Worm (Caenorhabditis elegans) whole organism, early embryonic: Measurements from ENCODE around the gene F35E8.10.
"Not testable (repeated sequence)": the region's sequence is repeated elsewhere in the genome, so short reads cannot be mapped to it uniquely, and the experiment has no call there.

Experiments
- B0310.2 ChIP-seq: sonication (generic microtip); optimal IDR thresholded peaks from 2 replicates; lab custom pipeline; 2016; ENCODE audit warnings: mild to moderate bottlenecking, missing genetic modification characterization, missing compliant biosample characterization
- F13C5.2 ChIP-seq: sonication (generic microtip); optimal IDR thresholded peaks from 2 replicates; lab custom pipeline; 2017; ENCODE audit warnings: mild to moderate bottlenecking, missing genetic modification characterization, inconsistent platforms, missing compliant biosample characterization
- aly-1 ChIP-seq: sonication (generic microtip); optimal IDR thresholded peaks from 2 replicates; lab custom pipeline; 2016; ENCODE audit warnings: missing genetic modification characterization, missing compliant biosample characterization
- ama-1 ChIP-seq: fragments of 150-350 bp; optimal IDR thresholded peaks from 2 replicates; lab custom pipeline; 2014
- ceh-13 ChIP-seq: fragments of 200-800 bp; sonication (Bioruptor generic); optimal IDR thresholded peaks from 2 replicates; lab custom pipeline; 2018; ENCODE audit warnings: mild to moderate bottlenecking, missing genetic modification characterization, missing compliant biosample characterization
- ceh-36 ChIP-seq: sonication (generic microtip); optimal IDR thresholded peaks from 2 replicates; lab custom pipeline; 2016; ENCODE audit warnings: missing genetic modification characterization, inconsistent platforms, missing compliant biosample characterization
- ets-7 ChIP-seq: sonication (generic microtip); optimal IDR thresholded peaks from 2 replicates; lab custom pipeline; 2016; ENCODE audit warnings: missing genotype, missing genetic modification characterization, missing compliant biosample characterization
- flt-1 ChIP-seq: fragments of 200-800 bp; sonication (Bioruptor generic); IDR thresholded peaks from 2 replicates; pipeline ENCODE4 v1.3.6; 2022; ENCODE audit warnings: missing genetic modification characterization, missing compliant biosample characterization
- hmbx-1 ChIP-seq: sonication (generic microtip); optimal IDR thresholded peaks from 2 replicates; lab custom pipeline; 2016; ENCODE audit warnings: mild to moderate bottlenecking, missing genetic modification characterization, missing compliant biosample characterization
- hmg-4 ChIP-seq: fragments of 200-800 bp; sonication (Bioruptor generic); optimal IDR thresholded peaks from 2 replicates; lab custom pipeline; 2018; ENCODE audit warnings: mild to moderate bottlenecking, missing genetic modification characterization, missing compliant biosample characterization
- hnd-1 ChIP-seq: sonication (generic microtip); optimal IDR thresholded peaks from 2 replicates; lab custom pipeline; 2016; ENCODE audit warnings: missing genetic modification characterization, missing compliant biosample characterization
- pes-1 ChIP-seq: fragments of 200-800 bp; sonication (Bioruptor generic); IDR thresholded peaks from 2 replicates; pipeline ENCODE4 v1.3.6; 2022; ENCODE audit warnings: missing genetic modification reagents, missing genetic modification characterization, missing compliant biosample characterization
- scrt-1 ChIP-seq: fragments of 200-800 bp; sonication (Bioruptor generic); IDR thresholded peaks from 2 replicates; pipeline ENCODE4 v1.3.6; 2022; ENCODE audit warnings: missing genetic modification characterization, missing compliant biosample characterization
- sea-1 ChIP-seq: fragments of 200-800 bp; sonication (Bioruptor generic); conservative IDR thresholded peaks from 2 replicates; pipeline ENCODE4 v1.3.6; 2022; ENCODE audit warnings: missing genetic modification characterization, missing compliant biosample characterization
- tbx-11 ChIP-seq: fragments of 200-800 bp; sonication (Bioruptor generic); IDR thresholded peaks from 2 replicates; pipeline ENCODE4 v1.3.6; 2022; ENCODE audit warnings: missing genetic modification characterization, missing compliant biosample characterization
- tbx-37 ChIP-seq: fragments of 200-800 bp; sonication (Bioruptor generic); conservative IDR thresholded peaks from 2 replicates; pipeline ENCODE4 v1.3.6; 2022; ENCODE audit warnings: missing genetic modification reagents, missing genetic modification characterization, missing compliant biosample characterization
- tra-4 ChIP-seq: sonication (generic microtip); optimal IDR thresholded peaks from 2 replicates; lab custom pipeline; 2017; ENCODE audit warnings: missing genetic modification characterization, missing compliant biosample characterization

The F35E8.10 gene

ce11 chrV:15913714-15914113 is 6.5 kb downstream of the F35E8.10 start, which contains the start of gene F35E8.7:
F35E8.7 (plus strand) TSS chrV:15914014.
- no peak for TF ChIP-seq F13C5.2 (tag; lab: Kevin White, UChicago)

DNA sequence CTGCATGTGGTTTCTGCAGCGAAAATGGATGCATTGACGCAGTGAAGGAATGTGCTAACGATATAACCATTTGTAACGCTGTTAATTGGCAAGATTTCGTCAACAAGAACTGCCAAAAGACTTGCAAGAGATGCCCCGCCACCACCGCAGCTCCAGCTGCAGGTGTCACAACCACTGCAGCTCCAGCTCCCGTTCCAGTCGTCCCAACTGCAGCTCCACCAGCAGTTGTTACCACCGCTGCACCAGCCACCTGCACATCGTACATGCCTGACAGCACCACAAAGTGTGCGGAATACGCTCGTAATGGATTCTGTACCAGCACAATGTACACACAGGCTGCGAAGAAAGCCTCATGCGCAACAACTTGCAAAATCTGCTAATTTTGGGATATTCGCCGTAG is 7.5 kb downstream of the F35E8.10 start:
- TF ChIP-seq B0310.2 (tag; lab: Kevin White, UChicago) (no peak), ama-1 (no peak), tra-4 (tag; lab: Kevin White, UChicago) (no peak), scrt-1 (GFP tag; lab: Robert Waterston, UW) (no peak), hmg-4 (GFP tag; lab: Kevin White, UChicago) (no peak), F13C5.2 (tag; lab: Kevin White, UChicago) (no peak), sea-1 (GFP tag; lab: Robert Waterston, UW) (no peak), ceh-36 (tag; lab: Kevin White, UChicago) (no peak), tbx-11 (GFP tag; lab: Robert Waterston, UW) (no peak), ets-7 (tag; lab: Kevin White, UChicago) (no peak), tbx-37 (GFP tag; lab: Robert Waterston, UW) (no peak), hmbx-1 (tag; lab: Kevin White, UChicago) (no peak), flt-1 (GFP tag; lab: Robert Waterston, UW) (no peak), aly-1 (no peak), ceh-13 (GFP tag; lab: Kevin White, UChicago) (no peak)

DNA sequence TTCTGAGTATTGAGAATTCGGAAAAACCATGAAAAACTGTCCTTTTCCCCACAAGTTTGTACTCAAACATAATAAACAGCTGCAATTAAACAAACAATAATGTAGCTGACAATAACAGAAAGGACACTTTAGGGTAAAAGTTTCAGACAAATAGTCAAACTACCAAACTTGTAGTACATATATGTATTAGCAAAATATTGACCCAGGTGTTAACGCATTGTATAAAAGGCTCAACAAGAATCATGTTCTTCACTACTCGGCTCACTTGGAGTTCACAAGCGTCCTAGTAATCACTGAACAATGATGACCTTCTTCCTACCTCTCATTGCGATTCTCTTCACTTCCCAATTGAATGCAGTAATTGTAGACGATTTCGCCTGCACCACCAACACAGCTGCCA is 8.3 kb downstream of the F35E8.10 start, which contains the start of gene F35E8.6:
F35E8.6 (plus strand) TSS at position 301 of the 400 bp plus-strand sequence.
- TF ChIP-seq tbx-37 (GFP tag; lab: Robert Waterston, UW) (no peak), ama-1 (no peak), sea-1 (GFP tag; lab: Robert Waterston, UW) (no peak), hmg-4 (GFP tag; lab: Kevin White, UChicago) (no peak), aly-1 (no peak), tra-4 (tag; lab: Kevin White, UChicago) (no peak), scrt-1 (GFP tag; lab: Robert Waterston, UW) (no peak), hmbx-1 (tag; lab: Kevin White, UChicago) (no peak), flt-1 (GFP tag; lab: Robert Waterston, UW) (no peak), hnd-1 (no peak), ceh-36 (tag; lab: Kevin White, UChicago) (no peak), ceh-13 (GFP tag; lab: Kevin White, UChicago) (no peak), tbx-11 (GFP tag; lab: Robert Waterston, UW) (no peak), F13C5.2 (tag; lab: Kevin White, UChicago) (no peak)

DNA sequence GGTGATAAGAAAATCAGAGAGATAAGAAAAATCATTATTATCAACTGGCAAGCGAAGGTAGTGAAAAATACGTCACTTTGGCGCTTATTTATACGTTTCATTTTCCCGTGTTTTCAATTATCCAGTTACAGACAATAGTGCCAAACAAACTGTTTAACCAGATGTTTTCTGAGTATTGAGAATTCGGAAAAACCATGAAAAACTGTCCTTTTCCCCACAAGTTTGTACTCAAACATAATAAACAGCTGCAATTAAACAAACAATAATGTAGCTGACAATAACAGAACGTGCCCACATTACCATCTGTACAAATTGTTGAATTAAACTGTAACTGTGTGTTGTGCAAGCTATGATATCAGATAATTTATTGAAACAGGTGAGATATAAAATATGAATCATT is 14.6 kb downstream of the F35E8.10 start, which contains the start of the genes F35E8.1 and F35E8.2:
F35E8.1 (minus strand) TSS at position 101 of the 400 bp plus-strand sequence.
F35E8.2 (plus strand) TSS at position 132 of the 400 bp plus-strand sequence.
- not testable (repeated sequence) for TF ChIP-seq aly-1; ama-1; scrt-1 (GFP tag; lab: Robert Waterston, UW)

- TF ChIP-seq pes-1 (GFP tag; lab: Robert Waterston, UW) = no peak
- TF ChIP-seq tbx-11 (GFP tag; lab: Robert Waterston, UW) = no peak
- no peak for TF ChIP-seq ama-1
- no peak for TF ChIP-seq hmbx-1 (tag; lab: Kevin White, UChicago)
- no peak for TF ChIP-seq B0310.2 (tag; lab: Kevin White, UChicago)
- TF ChIP-seq hmg-4 (GFP tag; lab: Kevin White, UChicago) = no peak
- TF ChIP-seq ceh-13 (GFP tag; lab: Kevin White, UChicago) = no peak
Measured at ce11 chrV:15900564-15900963, 19.6 kb downstream of the F35E8.10 start.

DNA sequence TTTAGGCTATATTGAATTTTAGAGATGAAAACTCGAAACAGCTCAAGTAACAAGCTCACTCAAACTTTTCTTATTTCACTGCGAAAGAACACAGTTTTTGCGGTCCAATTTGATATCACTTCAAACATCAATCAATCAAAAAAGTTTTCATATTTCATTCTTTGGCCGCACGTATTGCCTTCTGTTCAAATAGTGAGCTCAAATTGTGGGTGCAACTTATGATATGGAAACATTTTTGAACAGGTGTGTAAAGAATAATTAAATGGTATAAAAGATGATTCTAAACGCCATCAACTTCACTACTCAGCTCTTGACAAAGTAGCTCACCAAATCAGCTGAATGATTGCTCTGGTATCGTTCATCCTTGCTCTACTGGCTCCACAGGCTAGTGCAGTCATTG is 20.5 kb downstream of the F35E8.10 start, which contains the start of gene T06C12.14:
T06C12.14 (plus strand) TSS at position 301 of the 400 bp plus-strand sequence.
- TF ChIP-seq F13C5.2 (tag; lab: Kevin White, UChicago) (no peak), ceh-13 (GFP tag; lab: Kevin White, UChicago) (no peak), hmbx-1 (tag; lab: Kevin White, UChicago) (no peak), aly-1 (no peak), tra-4 (tag; lab: Kevin White, UChicago) (no peak), sea-1 (GFP tag; lab: Robert Waterston, UW) (no peak), ets-7 (tag; lab: Kevin White, UChicago) (no peak), ceh-36 (tag; lab: Kevin White, UChicago) (no peak), B0310.2 (tag; lab: Kevin White, UChicago) (no peak), flt-1 (GFP tag; lab: Robert Waterston, UW) (no peak), ama-1 (no peak), hmg-4 (GFP tag; lab: Kevin White, UChicago) (no peak), hnd-1 (no peak), tbx-37 (GFP tag; lab: Robert Waterston, UW) (no peak), scrt-1 (GFP tag; lab: Robert Waterston, UW) (no peak)

- TF ChIP-seq F13C5.2 (tag; lab: Kevin White, UChicago) = no peak
- TF ChIP-seq B0310.2 (tag; lab: Kevin White, UChicago) = no peak
- TF ChIP-seq tbx-11 (GFP tag; lab: Robert Waterston, UW) = no peak
- TF ChIP-seq ets-7 (tag; lab: Kevin White, UChicago) = no peak
- no peak for TF ChIP-seq flt-1 (GFP tag; lab: Robert Waterston, UW)
- TF ChIP-seq aly-1 = no peak
- TF ChIP-seq hmg-4 (GFP tag; lab: Kevin White, UChicago) = no peak
- TF ChIP-seq pes-1 (GFP tag; lab: Robert Waterston, UW) = no peak
- TF ChIP-seq ceh-13 (GFP tag; lab: Kevin White, UChicago) = no peak
- TF ChIP-seq ceh-36 (tag; lab: Kevin White, UChicago) = no peak
- no peak for TF ChIP-seq hmbx-1 (tag; lab: Kevin White, UChicago)
- TF ChIP-seq sea-1 (GFP tag; lab: Robert Waterston, UW) = no peak
- TF ChIP-seq ama-1 = no peak
- no peak for TF ChIP-seq tra-4 (tag; lab: Kevin White, UChicago)
- no peak for TF ChIP-seq scrt-1 (GFP tag; lab: Robert Waterston, UW)
- no peak for TF ChIP-seq tbx-37 (GFP tag; lab: Robert Waterston, UW)
Measured at ce11 chrV:15897696-15898095, 22.5 kb downstream of the F35E8.10 start, which contains the start of gene str-60. str-60 (plus strand) TSS chrV:15897996.
